Fruit fly (Drosophila melanogaster) whole organism, pupa: ENCODE data around the gene Or67a.

ENCODE experiments used
- CG15710 ChIP-seq: fragments of 200-800 bp; sonication (Bioruptor generic); optimal IDR thresholded peaks from 2 replicates; lab custom pipeline; 2018; ENCODE audit warnings: missing biosample characterization, mild to moderate bottlenecking, missing genetic modification characterization, moderate library complexity
- Pif1B ChIP-seq: fragments of 200-800 bp; sonication (Bioruptor generic); optimal IDR thresholded peaks from 3 replicates; lab custom pipeline; 2016; ENCODE audit warnings: missing biosample characterization, missing genetic modification characterization

dm6 chr3L:9508653-9509036, 20.2 kb upstream of the Or67a start:
- TF ChIP-seq Pif1B (no peak), CG15710 (tag; lab: Kevin White, UChicago) (no peak)
